Fruit fly (Drosophila melanogaster) whole organism, embryonic: ENCODE results near the gene ppk20.

Experiments
- Atf-2 ChIP-seq: fragments of 200-800 bp; sonication (Bioruptor generic); optimal IDR thresholded peaks from 2 replicates; lab custom pipeline; 2016; ENCODE audit warnings: missing biosample characterization, missing genetic modification characterization
- CG10462 ChIP-seq: fragments of 200-800 bp; sonication (Bioruptor generic); optimal IDR thresholded peaks from 2 replicates; lab custom pipeline; 2016; ENCODE audit warnings: missing biosample characterization, missing genetic modification characterization
- CG11085 ChIP-seq: fragments of 200-800 bp; sonication (Bioruptor generic); IDR thresholded peaks from 2 replicates; pipeline ENCODE4 v1.3.6; 2022; ENCODE audit warnings: missing biosample characterization, missing genetic modification characterization
- CG11456 ChIP-seq: fragments of 200-800 bp; sonication (Bioruptor generic); IDR thresholded peaks from 3 replicates; pipeline ENCODE4 v1.3.6; 2022; ENCODE audit warnings: missing biosample characterization, missing genetic modification characterization
- CG12299 ChIP-seq: fragments of 200-800 bp; sonication (Bioruptor generic); optimal IDR thresholded peaks from 2 replicates; lab custom pipeline; 2018; ENCODE audit warnings: missing biosample characterization, mild to moderate bottlenecking, missing genetic modification characterization
- CG14441 ChIP-seq: fragments of 200-800 bp; sonication (Bioruptor generic); IDR thresholded peaks from 2 replicates; pipeline ENCODE4 v1.3.6; 2022; ENCODE audit warnings: missing biosample characterization, missing genetic modification characterization
- CG1603 ChIP-seq: fragments of 200-800 bp; sonication (Bioruptor generic); optimal IDR thresholded peaks from 2 replicates; lab custom pipeline; 2019; ENCODE audit warnings: missing biosample characterization, mild to moderate bottlenecking, missing genetic modification characterization, moderate library complexity
- CG16815 ChIP-seq: fragments of 200-800 bp; sonication (Bioruptor generic); optimal IDR thresholded peaks from 3 replicates; lab custom pipeline; 2017; ENCODE audit warnings: missing biosample characterization, mild to moderate bottlenecking, missing genetic modification characterization
- CG17359 ChIP-seq: fragments of 200-800 bp; sonication (Bioruptor generic); optimal IDR thresholded peaks from 3 replicates; lab custom pipeline; 2018; ENCODE audit warnings: missing biosample characterization, mild to moderate bottlenecking, missing genetic modification characterization, moderate library complexity
- CG17361 ChIP-seq: fragments of 200-800 bp; sonication (Bioruptor generic); IDR thresholded peaks from 3 replicates; pipeline ENCODE4 v1.3.6; 2022; ENCODE audit warnings: missing biosample characterization, missing genetic modification characterization
- CG17612 ChIP-seq: fragments of 200-800 bp; sonication (Bioruptor generic); IDR thresholded peaks from 2 replicates; pipeline ENCODE4 v1.3.6; 2022; ENCODE audit warnings: missing biosample characterization, missing genetic modification characterization
- CG2120 ChIP-seq: fragments of 200-800 bp; sonication (Bioruptor generic); optimal IDR thresholded peaks from 3 replicates; lab custom pipeline; 2016; ENCODE audit warnings: missing biosample characterization, missing genetic modification characterization
- CG2129 ChIP-seq: fragments of 200-800 bp; sonication (Bioruptor generic); IDR thresholded peaks from 2 replicates; pipeline ENCODE4 v1.3.6; 2022; ENCODE audit warnings: missing biosample characterization, missing genetic modification characterization; ENCODE audit not compliant: partially characterized antibody
- CG3065 ChIP-seq: fragments of 200-800 bp; sonication (Bioruptor generic); optimal IDR thresholded peaks from 2 replicates; lab custom pipeline; 2016; ENCODE audit warnings: missing biosample characterization, missing genetic modification characterization
- CG32767 ChIP-seq: fragments of 200-800 bp; sonication (Bioruptor generic); IDR thresholded peaks from 2 replicates; pipeline ENCODE4 v1.3.6; 2022; ENCODE audit warnings: missing biosample characterization, missing genetic modification characterization
- CG34376 ChIP-seq: fragments of 200-800 bp; sonication (Bioruptor generic); optimal IDR thresholded peaks from 2 replicates; lab custom pipeline; 2018; ENCODE audit warnings: missing biosample characterization, mild to moderate bottlenecking, missing genetic modification characterization
- CG34422 ChIP-seq: fragments of 200-800 bp; sonication (Bioruptor generic); IDR thresholded peaks from 3 replicates; pipeline ENCODE4 v1.3.6; 2022; ENCODE audit warnings: missing biosample characterization, missing genetic modification characterization
- CG7357 ChIP-seq: fragments of 200-800 bp; sonication (Bioruptor generic); IDR thresholded peaks from 3 replicates; pipeline ENCODE4 v1.3.6; 2022; ENCODE audit warnings: missing biosample characterization, missing genetic modification characterization
- CG7928 ChIP-seq: fragments of 200-800 bp; sonication (Bioruptor generic); optimal IDR thresholded peaks from 2 replicates; lab custom pipeline; 2017; ENCODE audit warnings: missing biosample characterization, mild to moderate bottlenecking, missing genetic modification characterization
- CG7963 ChIP-seq: fragments of 200-800 bp; sonication (Bioruptor generic); IDR thresholded peaks from 3 replicates; pipeline ENCODE4 v1.3.6; 2022; ENCODE audit warnings: missing biosample characterization, missing genetic modification characterization; ENCODE audit not compliant: partially characterized antibody
- CG7987 ChIP-seq: fragments of 200-800 bp; sonication (Bioruptor generic); optimal IDR thresholded peaks from 2 replicates; lab custom pipeline; 2018; ENCODE audit warnings: missing biosample characterization, mild to moderate bottlenecking, missing genetic modification characterization, moderate library complexity
- CG8388 ChIP-seq: fragments of 200-800 bp; sonication (Bioruptor generic); optimal IDR thresholded peaks from 2 replicates; lab custom pipeline; 2019; ENCODE audit warnings: missing biosample characterization, mild to moderate bottlenecking, missing genetic modification characterization, moderate library complexity
- CG9215 ChIP-seq: fragments of 200-800 bp; sonication (Bioruptor generic); IDR thresholded peaks from 2 replicates; pipeline ENCODE4 v1.3.6; 2022; ENCODE audit warnings: missing biosample characterization, missing genetic modification characterization
- CG9437 ChIP-seq: fragments of 200-800 bp; sonication (Bioruptor generic); optimal IDR thresholded peaks from 2 replicates; lab custom pipeline; 2018; ENCODE audit warnings: missing biosample characterization, mild to moderate bottlenecking, missing genetic modification characterization
- CG9609 ChIP-seq: fragments of 200-800 bp; sonication (Bioruptor generic); optimal IDR thresholded peaks from 3 replicates; lab custom pipeline; 2016; ENCODE audit warnings: missing biosample characterization, missing genetic modification characterization
- CG9797 ChIP-seq: fragments of 200-800 bp; sonication (Bioruptor generic); optimal IDR thresholded peaks from 3 replicates; lab custom pipeline; 2018; ENCODE audit warnings: missing biosample characterization, mild to moderate bottlenecking, missing genetic modification characterization
- CG9932 ChIP-seq: fragments of 200-800 bp; sonication (Bioruptor generic); IDR thresholded peaks from 2 replicates; pipeline ENCODE4 v1.3.6; 2022; ENCODE audit warnings: missing biosample characterization, missing genetic modification characterization
- CHES-1-like ChIP-seq: fragments of 200-800 bp; sonication (Bioruptor generic); optimal IDR thresholded peaks from 2 replicates; lab custom pipeline; 2016; ENCODE audit warnings: missing biosample characterization, missing genetic modification characterization
- CoRest ChIP-seq: fragments of 200-800 bp; sonication (Bioruptor generic); optimal IDR thresholded peaks from 3 replicates; lab custom pipeline; 2018; ENCODE audit warnings: missing biosample characterization, mild to moderate bottlenecking, missing genetic modification characterization, moderate library complexity
- Dek ChIP-seq: fragments of 200-800 bp; sonication (Bioruptor generic); optimal IDR thresholded peaks from 3 replicates; lab custom pipeline; 2019; ENCODE audit warnings: missing biosample characterization, mild to moderate bottlenecking, missing genetic modification characterization, moderate library complexity
- Dref ChIP-seq: fragments of 200-800 bp; sonication (Bioruptor generic); IDR thresholded peaks from 2 replicates; pipeline ENCODE4 v1.3.6; 2022; ENCODE audit warnings: missing biosample characterization, missing genetic modification characterization
- Kr ChIP-seq: fragments of 200-800 bp; sonication (Bioruptor generic); optimal IDR thresholded peaks from 2 replicates; lab custom pipeline; 2017; ENCODE audit warnings: missing biosample characterization, mild to moderate bottlenecking, missing genetic modification characterization
- Lhr ChIP-seq: fragments of 200-800 bp; sonication (Bioruptor generic); optimal IDR thresholded peaks from 3 replicates; lab custom pipeline; 2017; ENCODE audit warnings: mild to moderate bottlenecking, missing biosample characterization, missing genetic modification reagents, missing genetic modification characterization
- MBD-R2 ChIP-seq: fragments of 200-800 bp; sonication (Bioruptor generic); IDR thresholded peaks from 2 replicates; pipeline ENCODE4 v1.3.6; 2022; ENCODE audit warnings: missing biosample characterization, missing genetic modification characterization
- Taf1 ChIP-seq: fragments of 200-800 bp; sonication (Bioruptor generic); IDR thresholded peaks from 2 replicates; pipeline ENCODE4 v1.3.6; 2022; ENCODE audit warnings: missing biosample characterization, missing genetic modification characterization
- YL-1 ChIP-seq: fragments of 200-800 bp; sonication (Bioruptor generic); optimal IDR thresholded peaks from 3 replicates; lab custom pipeline; 2017; ENCODE audit warnings: missing biosample characterization, mild to moderate bottlenecking, missing genetic modification characterization
- bigmax ChIP-seq: fragments of 200-800 bp; sonication (Bioruptor generic); optimal IDR thresholded peaks from 2 replicates; lab custom pipeline; 2018; ENCODE audit warnings: missing biosample characterization, mild to moderate bottlenecking, missing genetic modification characterization
- eyg ChIP-seq: fragments of 200-800 bp; sonication (Bioruptor generic); optimal IDR thresholded peaks from 3 replicates; lab custom pipeline; 2016; ENCODE audit warnings: missing biosample characterization, missing genetic modification characterization
- grau ChIP-seq: fragments of 200-800 bp; optimal IDR thresholded peaks from 3 replicates; lab custom pipeline; 2019; ENCODE audit warnings: missing biosample characterization, mild to moderate bottlenecking, missing genetic modification characterization, moderate library complexity
- inv ChIP-seq: fragments of 200-800 bp; sonication (Bioruptor generic); IDR thresholded peaks from 2 replicates; pipeline ENCODE4 v1.3.6; 2022; ENCODE audit warnings: missing biosample characterization, missing genetic modification characterization; ENCODE audit not compliant: partially characterized antibody
- lov ChIP-seq, 2 experiments: fragments of 200-800 bp in 1 of 2; fragments of >200 bp in 1 of 2; sonication (Bioruptor generic) in 1 of 2; IDR thresholded peaks in 1 of 2; optimal IDR thresholded peaks in 1 of 2; 2 replicates in 1 of 2; 3 replicates in 1 of 2; pipeline versions ENCODE4 v1.3.6 to Lab custom; 2017 to 2022; ENCODE audit warnings: missing biosample characterization in 1 of 2, missing genetic modification characterization in 1 of 2
- mld ChIP-seq: fragments of 200-800 bp; sonication (Bioruptor generic); IDR thresholded peaks from 3 replicates; pipeline ENCODE4 v1.3.6; 2022; ENCODE audit warnings: missing biosample characterization, missing genetic modification characterization; ENCODE audit not compliant: partially characterized antibody
- nom ChIP-seq: fragments of 200-800 bp; sonication (Bioruptor generic); optimal IDR thresholded peaks from 2 replicates; lab custom pipeline; 2017; ENCODE audit warnings: missing biosample characterization, missing genetic modification characterization, mild to moderate bottlenecking, moderate library complexity, missing genetic modification reagents
- onecut ChIP-seq: fragments of 200-800 bp; sonication (Bioruptor generic); IDR thresholded peaks from 2 replicates; pipeline ENCODE4 v1.3.6; 2022; ENCODE audit warnings: missing biosample characterization, missing genetic modification characterization
- peb ChIP-seq: fragments of 200-800 bp; sonication (Bioruptor generic); IDR thresholded peaks from 2 replicates; pipeline ENCODE4 v1.3.6; 2022; ENCODE audit warnings: missing biosample characterization, missing genetic modification characterization
- row ChIP-seq: fragments of 200-800 bp; sonication (Bioruptor generic); IDR thresholded peaks from 3 replicates; pipeline ENCODE4 v1.3.6; 2022; ENCODE audit warnings: missing biosample characterization, missing genetic modification characterization
- sens ChIP-seq: fragments of 200-800 bp; sonication (Bioruptor generic); peaks from one replicate; lab custom pipeline; 2016; ENCODE audit warnings: missing biosample characterization, missing genetic modification characterization
- shn ChIP-seq: fragments of 200-800 bp; sonication (Bioruptor generic); optimal IDR thresholded peaks from 3 replicates; lab custom pipeline; 2016; ENCODE audit warnings: missing biosample characterization, missing genetic modification characterization
- ssp ChIP-seq: fragments of 200-800 bp; sonication (Bioruptor generic); IDR thresholded peaks from 2 replicates; pipeline ENCODE4 v1.3.6; 2022; ENCODE audit warnings: missing biosample characterization, missing genetic modification characterization
- unpg ChIP-seq: fragments of 200-800 bp; sonication (Bioruptor generic); optimal IDR thresholded peaks from 3 replicates; lab custom pipeline; 2018; ENCODE audit warnings: missing biosample characterization, mild to moderate bottlenecking, missing genetic modification characterization, moderate library complexity

The ppk20 gene

DNA sequence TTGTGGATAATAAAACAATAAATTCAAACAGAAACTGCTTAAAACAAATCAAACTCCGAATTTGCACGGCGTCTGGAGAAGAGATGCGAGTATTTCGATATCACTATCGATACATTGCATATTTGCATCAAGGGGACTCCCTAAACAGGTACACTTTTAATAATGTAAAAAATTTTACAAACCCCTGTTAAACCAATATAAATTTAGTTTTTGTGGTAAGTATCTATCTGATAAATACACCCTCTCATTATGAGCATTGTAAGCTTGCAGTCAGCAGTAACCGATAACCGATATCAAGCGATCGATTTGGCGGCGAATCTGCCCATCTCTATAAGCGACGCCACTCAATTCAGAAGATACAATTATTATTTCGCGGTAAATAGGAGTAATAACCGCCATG lies 6.7 kb upstream of the ppk20 start, which contains the start of the genes Bub3 and Cap-D2 (continued):
- peak; percentile 78 for TF ChIP-seq CG2129 (GFP tag; lab: Robert Waterston, UW)
- TF ChIP-seq MBD-R2: peak; percentile 94
- no peak for TF ChIP-seq lov (optimal IDR thresholded peaks at IDR 0.05; lab: Kevin White, UChicago)
- TF ChIP-seq lov (GFP tag; IDR thresholded peaks at IDR 0.05; lab: Robert Waterston, UW): 0 out of 3 replicates have a peak, but pooled peaks have one; percentile 43
- TF ChIP-seq CG34422 (GFP tag; lab: Robert Waterston, UW): peak; percentile 77
- peak; percentile 34; the same call in 1 of the 2 replicates for TF ChIP-seq Taf1 (GFP tag; lab: Robert Waterston, UW)
- TF ChIP-seq CG14441 (GFP tag; lab: Robert Waterston, UW): peak; percentile 70
- no peak for TF ChIP-seq Kr (GFP tag; lab: Kevin White, UChicago)
- TF ChIP-seq CG32767: peak; percentile 26; the same call in 1 of the 2 replicates
- peak; percentile 2 for TF ChIP-seq CG9797 (GFP tag; lab: Kevin White, UChicago)
- peak; percentile 70 for TF ChIP-seq inv (GFP tag; lab: Robert Waterston, UW)
- TF ChIP-seq CG7987 (GFP tag; lab: Kevin White, UChicago): peak; percentile 13
- peak; percentile 75 for TF ChIP-seq CoRest (tag; lab: Kevin White, UChicago)
- TF ChIP-seq YL-1: peak; percentile 41
- TF ChIP-seq unpg: peak; percentile 74
- 0 out of 2 replicates have a peak, but pooled peaks have one; percentile 25 for TF ChIP-seq ssp (GFP tag; lab: Robert Waterston, UW)
- TF ChIP-seq bigmax (GFP tag; lab: Kevin White, UChicago): no peak
- TF ChIP-seq CG16815 (GFP tag; lab: Kevin White, UChicago): peak; percentile 11
- peak; percentile 63 for TF ChIP-seq CG9609 (GFP tag; lab: Kevin White, UChicago)
- peak; percentile 51 for TF ChIP-seq CG12299 (tag; lab: Kevin White, UChicago)
- peak; percentile 70 for TF ChIP-seq shn
- TF ChIP-seq CG7357 (GFP tag; lab: Robert Waterston, UW): no peak
- peak; percentile 69 for TF ChIP-seq Atf-2
- TF ChIP-seq eyg (GFP tag; lab: Kevin White, UChicago): peak; percentile 21
- TF ChIP-seq CG7963 (GFP tag; lab: Robert Waterston, UW): peak; percentile 71
- TF ChIP-seq row: peak; percentile 91
- peak; percentile 98 for TF ChIP-seq sens (GFP tag; lab: Kevin White, UChicago)
- peak; percentile 81 for TF ChIP-seq CG9932
- TF ChIP-seq CHES-1-like: peak; percentile 89
- peak; percentile 69 for TF ChIP-seq grau
- no peak for TF ChIP-seq onecut (GFP tag; lab: Robert Waterston, UW)
- TF ChIP-seq Dref: peak; percentile 76
- TF ChIP-seq CG34376 (GFP tag; lab: Kevin White, UChicago): peak; percentile 6
- TF ChIP-seq mld (GFP tag; lab: Robert Waterston, UW): no peak
- TF ChIP-seq CG11085: 0 out of 2 replicates have a peak, but pooled peaks have one; percentile 8
- no peak for TF ChIP-seq CG17359
- peak; percentile 62 for TF ChIP-seq CG8388 (GFP tag; lab: Kevin White, UChicago)
- TF ChIP-seq peb (GFP tag; lab: Robert Waterston, UW): no peak; the same call in 1 of the 2 replicates
- peak; percentile 53 for TF ChIP-seq CG9215 (GFP tag; lab: Robert Waterston, UW)
- TF ChIP-seq Lhr: peak; percentile 59
- TF ChIP-seq CG17361 (GFP tag; lab: Robert Waterston, UW): no peak
- no peak for TF ChIP-seq CG17612 (GFP tag; lab: Robert Waterston, UW)
- TF ChIP-seq CG1603 (tag; lab: Kevin White, UChicago): peak; percentile 80
- no peak for TF ChIP-seq CG3065 (GFP tag; lab: Kevin White, UChicago)
- peak; percentile 14 for TF ChIP-seq CG7928 (GFP tag; lab: Kevin White, UChicago)
- TF ChIP-seq CG2120: peak; percentile 84
- no peak for TF ChIP-seq nom (GFP tag; lab: Kevin White, UChicago)
- TF ChIP-seq CG11456 (GFP tag; lab: Robert Waterston, UW): 0 out of 3 replicates have a peak, but pooled peaks have one; percentile 13
- TF ChIP-seq Dek: peak; percentile 15
- TF ChIP-seq CG10462: peak; percentile 35
- TF ChIP-seq CG9437 (GFP tag; lab: Kevin White, UChicago): peak; percentile 31
